Fruit fly (Drosophila melanogaster): ENCODE measurements around the gene CG8209.

Gene CG8209

dm6 chr3L:7990256-7990655 lies 14.1 kb downstream of the CG8209 start (continued):
- no peak for TF ChIP-seq CG7368 (GFP tag; optimal IDR thresholded peaks at IDR 0.05)

DNA sequence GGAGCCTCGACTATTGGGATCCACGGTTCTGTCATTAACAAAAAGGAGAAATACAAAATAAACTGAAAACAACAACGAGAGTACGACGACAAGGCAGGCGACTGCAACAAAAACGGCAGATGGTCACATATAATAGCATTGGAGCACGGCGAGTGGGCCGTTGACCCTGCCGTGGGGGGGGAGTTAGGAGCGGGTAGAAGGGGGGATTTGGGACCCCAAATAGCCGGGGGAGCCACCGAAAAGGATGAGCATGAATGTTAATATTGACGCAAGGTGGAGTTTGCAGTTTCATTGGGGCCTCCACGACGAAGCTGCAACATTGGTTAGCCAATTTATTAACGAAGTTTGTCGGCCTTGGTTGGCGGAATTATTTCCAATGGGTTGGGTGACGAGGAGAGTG lies 16.6 kb downstream of the CG8209 start:
- TF ChIP-seq Hr4 (GFP tag; optimal IDR thresholded peaks at IDR 0.05) (no peak), CG6163 (GFP tag; IDR thresholded peaks at IDR 0.05) (peak; percentile 30; the same call in 1 of the 3 replicates), CG6854 (GFP tag; optimal IDR thresholded peaks at IDR 0.05) (no peak), dsx (GFP tag; optimal IDR thresholded peaks at IDR 0.05; ENCODE audit: poor library complexity, severe bottlenecking) (peak; percentile 13), ss (GFP tag; optimal IDR thresholded peaks at IDR 0.05) (no peak), svp (GFP tag) (peak; percentile 26)

DNA sequence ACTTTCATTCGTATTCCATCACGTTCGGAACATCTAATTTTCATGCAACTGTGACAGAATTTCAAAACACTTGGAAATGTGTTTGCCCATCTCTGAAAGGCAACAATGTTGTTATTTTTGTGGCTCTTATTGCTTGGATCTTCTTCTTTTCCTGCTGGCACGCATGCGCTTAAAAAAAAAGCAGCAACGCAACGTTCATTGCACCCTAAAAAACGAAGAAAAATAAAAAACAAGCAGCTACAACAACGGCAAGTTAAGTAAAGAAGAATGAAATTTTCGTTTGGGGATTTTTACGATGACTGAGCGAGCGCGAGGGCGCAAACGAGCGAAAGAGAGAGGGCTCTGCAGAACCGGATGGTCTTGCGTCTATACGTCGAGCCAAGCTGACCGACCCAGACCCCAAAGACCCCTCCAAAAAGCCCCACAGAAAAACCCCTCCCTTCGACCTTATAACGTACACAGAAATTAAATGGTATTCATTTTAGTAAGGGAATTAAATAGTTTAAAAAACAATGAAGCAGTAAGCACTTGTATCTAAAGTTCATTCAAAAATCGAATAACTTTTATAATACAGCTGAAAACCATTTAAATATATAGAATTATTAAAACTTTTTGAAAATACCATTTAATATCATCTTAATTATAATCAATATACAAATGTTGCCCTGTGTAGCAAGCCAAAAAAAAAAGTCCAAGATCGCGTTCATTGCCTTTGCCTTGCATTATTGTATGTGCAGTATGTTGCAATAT lies 17.5 kb downstream of the CG8209 start:
- no peak for TF ChIP-seq CG15336 (GFP tag; IDR thresholded peaks at IDR 0.05)
- TF ChIP-seq fkh (GFP tag; optimal IDR thresholded peaks at IDR 0.05): no peak
- peak; percentile 44 for TF ChIP-seq CG34406 (GFP tag; optimal IDR thresholded peaks at IDR 0.05)
- TF ChIP-seq Ets21C (GFP tag; optimal IDR thresholded peaks at IDR 0.05): no peak
- no peak for TF ChIP-seq CG31627 (GFP tag; optimal IDR thresholded peaks at IDR 0.05)
- no peak for TF ChIP-seq CG8119 (GFP tag; IDR thresholded peaks at IDR 0.05)
- TF ChIP-seq cyc (GFP tag; optimal IDR thresholded peaks at IDR 0.05): peak; percentile 47
- no peak for TF ChIP-seq Sox14 (GFP tag; optimal IDR thresholded peaks at IDR 0.05)
- no peak for TF ChIP-seq Sox15 (GFP tag; optimal IDR thresholded peaks at IDR 0.05)
- no peak for TF ChIP-seq CG8319 (GFP tag; optimal IDR thresholded peaks at IDR 0.05)
- peak; percentile 88 for TF ChIP-seq CG6808 (GFP tag; optimal IDR thresholded peaks at IDR 0.05)
- TF ChIP-seq topi (GFP tag; optimal IDR thresholded peaks at IDR 0.05): peak; percentile 56
- peak; percentile 22 for TF ChIP-seq OdsH (GFP tag; optimal IDR thresholded peaks at IDR 0.05)
- TF ChIP-seq Blimp-1 (GFP tag; optimal IDR thresholded peaks at IDR 0.05): peak; percentile 22
- no peak for TF ChIP-seq svp (GFP tag)
- TF ChIP-seq Hr39 (GFP tag; optimal IDR thresholded peaks at IDR 0.05): no peak
- no peak for TF ChIP-seq Hr4 (GFP tag; optimal IDR thresholded peaks at IDR 0.05)
- TF ChIP-seq CG6854 (GFP tag; optimal IDR thresholded peaks at IDR 0.05): peak; percentile 95
- TF ChIP-seq fd59A (GFP tag; optimal IDR thresholded peaks at IDR 0.05): peak; percentile 47
- peak; percentile 41 for TF ChIP-seq Eip75B (GFP tag; optimal IDR thresholded peaks at IDR 0.05)
- peak; percentile 9 for TF ChIP-seq CG8632 (GFP tag; optimal IDR thresholded peaks at IDR 0.05)
- peak; percentile 26 for TF ChIP-seq CG7368 (GFP tag; optimal IDR thresholded peaks at IDR 0.05)
- peak; percentile 98 for TF ChIP-seq dsx (GFP tag; optimal IDR thresholded peaks at IDR 0.05; ENCODE audit: poor library complexity, severe bottlenecking)
- no peak for TF ChIP-seq CG4318 (GFP tag; optimal IDR thresholded peaks at IDR 0.05)
- peak in 1 of 2 experiments; percentile 65 for TF ChIP-seq salr (GFP tag; optimal IDR thresholded peaks at IDR 0.05)
- peak; percentile 19 for TF ChIP-seq net (GFP tag; optimal IDR thresholded peaks at IDR 0.05)
- TF ChIP-seq CG9139 (GFP tag; optimal IDR thresholded peaks at IDR 0.05): peak; percentile 93
- TF ChIP-seq CG3919 (GFP tag; optimal IDR thresholded peaks at IDR 0.05): no peak
- TF ChIP-seq pdm3 (GFP tag; optimal IDR thresholded peaks at IDR 0.05): no peak
- peak; percentile 88 for TF ChIP-seq CG1621 (tag; optimal IDR thresholded peaks at IDR 0.05)
- TF ChIP-seq fd85E (GFP tag; optimal IDR thresholded peaks at IDR 0.05): peak; percentile 18
- TF ChIP-seq esn (GFP tag; optimal IDR thresholded peaks at IDR 0.05): peak; percentile 54
- TF ChIP-seq eg (GFP tag; IDR thresholded peaks at IDR 0.05): no peak
- TF ChIP-seq achi (GFP tag; optimal IDR thresholded peaks at IDR 0.05): peak; percentile 28
- peak; percentile 45 for TF ChIP-seq CG10631 (GFP tag; optimal IDR thresholded peaks at IDR 0.05)
- TF ChIP-seq Met (GFP tag; optimal IDR thresholded peaks at IDR 0.05): peak; percentile 39
- TF ChIP-seq ss (GFP tag; optimal IDR thresholded peaks at IDR 0.05): peak; percentile 95 to 97
- peak; percentile 6 for TF ChIP-seq Eip93F (GFP tag; optimal IDR thresholded peaks at IDR 0.05)
- peak; percentile 63 for TF ChIP-seq vri (GFP tag; optimal IDR thresholded peaks at IDR 0.05)
- TF ChIP-seq spab (GFP tag; optimal IDR thresholded peaks at IDR 0.05): peak; percentile 77
- no peak for TF ChIP-seq Gug (GFP tag; IDR thresholded peaks at IDR 0.05)
- TF ChIP-seq Sox102F (GFP tag; optimal IDR thresholded peaks at IDR 0.05): peak; percentile 46
- TF ChIP-seq Hr38 (GFP tag; optimal IDR thresholded peaks at IDR 0.05): no peak
- TF ChIP-seq CG16779 (tag; optimal IDR thresholded peaks at IDR 0.05): peak; percentile 81
- TF ChIP-seq CG6163 (GFP tag; IDR thresholded peaks at IDR 0.05): peak; percentile 77; the same call in 2 of the 3 replicates

All from whole organism, prepupa.